Worm (Caenorhabditis elegans) whole organism, L4/young adult: ENCODE measurements around the gene srx-102.

Experiments used
- W03F9.2 ChIP-seq: fragments of 150-350 bp; optimal IDR thresholded peaks from 2 replicates; lab custom pipeline; 2014; ENCODE audit warnings: missing biosample characterization, missing genetic modification characterization
- dao-5 ChIP-seq: sonication (generic microtip); optimal IDR thresholded peaks from 2 replicates; lab custom pipeline; 2016; ENCODE audit warnings: missing genotype, missing genetic modification characterization, moderate library complexity, missing compliant biosample characterization
- him-1 ChIP-seq: sonication (generic microtip); optimal IDR thresholded peaks from 2 replicates; lab custom pipeline; 2016; ENCODE audit warnings: missing genotype, missing genetic modification reagents, missing genetic modification characterization, missing compliant biosample characterization

DNA sequence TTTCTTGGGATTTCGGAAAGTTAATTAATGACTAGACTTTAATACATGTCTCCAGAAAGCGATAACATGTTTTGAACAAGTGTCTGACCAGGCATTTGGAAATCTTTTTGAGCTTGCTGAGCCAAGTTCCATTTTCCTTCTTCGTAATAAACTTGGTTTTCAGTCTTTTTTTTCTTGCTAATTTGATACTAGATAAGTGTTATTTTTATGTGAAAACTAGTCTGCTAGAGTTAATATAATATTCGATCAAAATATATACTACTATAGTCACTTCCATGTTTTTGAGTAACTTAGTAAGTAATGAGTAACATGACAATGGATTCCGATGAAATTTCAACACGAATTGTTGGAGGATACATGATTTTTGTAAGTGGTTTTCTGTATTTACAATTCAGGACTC is 14.7 kb upstream of the srx-102 start, which contains the start of gene srx-110:
- TF ChIP-seq him-1 (tag; lab: Kevin White, UChicago): no peak
- TF ChIP-seq W03F9.2 (tag; lab: Kevin White, UChicago): no peak
- TF ChIP-seq dao-5 (tag; lab: Kevin White, UChicago): no peak
